Worm (Caenorhabditis elegans) whole organism, young adult: ENCODE results near the gene col-167.
A peak's percentile ranks its signal among the peaks of the same experiment; 100 is the strongest.

Experiments
- B0019.2 ChIP-seq: fragments of 200-800 bp; sonication (Bioruptor generic); conservative IDR thresholded peaks from 2 replicates; pipeline ENCODE4 v1.3.6; 2022; ENCODE audit warnings: missing genetic modification reagents, missing genetic modification characterization, missing compliant biosample characterization
- B0035.1 ChIP-seq: sonication (generic microtip); optimal IDR thresholded peaks from 2 replicates; lab custom pipeline; 2016; ENCODE audit warnings: missing genetic modification characterization, mild to moderate bottlenecking, missing compliant biosample characterization, missing genotype, missing genetic modification reagents
- B0261.1 ChIP-seq: sonication (generic microtip); optimal IDR thresholded peaks from 2 replicates; lab custom pipeline; 2016; ENCODE audit warnings: mild to moderate bottlenecking, missing genetic modification characterization, moderate library complexity, missing compliant biosample characterization
- C06A6.2 ChIP-seq: fragments of 200-800 bp; sonication (Bioruptor generic); conservative IDR thresholded peaks from 2 replicates; pipeline ENCODE4 v1.3.6; 2022; ENCODE audit warnings: missing genetic modification characterization, missing compliant biosample characterization
- C17E4.6 ChIP-seq: fragments of 200-800 bp; sonication (Bioruptor generic); IDR thresholded peaks from 2 replicates; pipeline ENCODE4 v1.3.6; 2022; ENCODE audit warnings: missing genetic modification reagents, missing genetic modification characterization, missing compliant biosample characterization
- D2030.7 ChIP-seq: fragments of 200-800 bp; sonication (Bioruptor generic); IDR thresholded peaks from 2 replicates; pipeline ENCODE4 v1.3.6; 2022; ENCODE audit warnings: missing genetic modification reagents, missing genetic modification characterization, missing compliant biosample characterization
- F10E7.11 ChIP-seq: sonication (generic microtip); optimal IDR thresholded peaks from 2 replicates; lab custom pipeline; 2017; ENCODE audit warnings: mild to moderate bottlenecking, missing genetic modification characterization, moderate library complexity, missing compliant biosample characterization
- F23B12.7 ChIP-seq: sonication (generic microtip); optimal IDR thresholded peaks from 2 replicates; lab custom pipeline; 2017; ENCODE audit warnings: missing genetic modification characterization, mild to moderate bottlenecking, missing compliant biosample characterization, antibody characterized with exemption, moderate library complexity; ENCODE audit not compliant: insufficient read depth
- F55B11.4 ChIP-seq: sonication (generic microtip); optimal IDR thresholded peaks from 2 replicates; lab custom pipeline; 2016; ENCODE audit warnings: missing compliant biosample characterization, missing genetic modification characterization, borderline replicate concordance; ENCODE audit not compliant: insufficient read depth
- F57A8.1 ChIP-seq: fragments of 200-800 bp; sonication (Bioruptor generic); optimal IDR thresholded peaks from 2 replicates; lab custom pipeline; 2018; ENCODE audit warnings: mild to moderate bottlenecking, missing genetic modification characterization, moderate library complexity, missing compliant biosample characterization
- F57C9.4 ChIP-seq: sonication (generic microtip); optimal IDR thresholded peaks from 2 replicates; lab custom pipeline; 2017; ENCODE audit warnings: mild to moderate bottlenecking, missing genetic modification characterization, missing compliant biosample characterization
- T07F8.4 ChIP-seq: sonication (generic microtip); optimal IDR thresholded peaks from 2 replicates; lab custom pipeline; 2016; ENCODE audit warnings: mild to moderate bottlenecking, missing genetic modification characterization, moderate library complexity, missing compliant biosample characterization
- Y79H2A.3 ChIP-seq: fragments of 200-800 bp; sonication (Bioruptor generic); conservative IDR thresholded peaks from 2 replicates; pipeline ENCODE4 v1.3.6; 2022; ENCODE audit warnings: missing genetic modification reagents, missing genetic modification characterization, missing compliant biosample characterization
- ZK185.1 ChIP-seq: sonication (generic microtip); optimal IDR thresholded peaks from 2 replicates; lab custom pipeline; 2016; ENCODE audit warnings: mild to moderate bottlenecking, missing genetic modification characterization, missing compliant biosample characterization; ENCODE audit not compliant: poor library complexity, severe bottlenecking
- atf-7 ChIP-seq: sonication (generic microtip); optimal IDR thresholded peaks from 2 replicates; lab custom pipeline; 2017; ENCODE audit warnings: mild to moderate bottlenecking, missing genetic modification characterization, missing compliant biosample characterization
- attf-6 ChIP-seq: fragments of 200-800 bp; sonication (Bioruptor generic); IDR thresholded peaks from 2 replicates; pipeline ENCODE4 v1.3.6; 2022; ENCODE audit warnings: missing genetic modification reagents, missing genetic modification characterization, missing compliant biosample characterization
- bed-1 ChIP-seq: fragments of 200-800 bp; sonication (Bioruptor generic); IDR thresholded peaks from 2 replicates; pipeline ENCODE4 v1.3.6; 2022; ENCODE audit warnings: missing genetic modification reagents, missing genetic modification characterization, missing compliant biosample characterization
- ceh-40 ChIP-seq: fragments of 200-800 bp; sonication (Bioruptor generic); IDR thresholded peaks from 2 replicates; pipeline ENCODE4 v1.3.6; 2022; ENCODE audit warnings: missing genetic modification characterization, missing compliant biosample characterization
- ceh-58 ChIP-seq: fragments of 200-800 bp; sonication (Bioruptor generic); IDR thresholded peaks from 2 replicates; pipeline ENCODE4 v1.3.6; 2022; ENCODE audit warnings: missing genetic modification characterization, missing compliant biosample characterization
- ceh-79 ChIP-seq: sonication (generic microtip); optimal IDR thresholded peaks from 2 replicates; lab custom pipeline; 2017; ENCODE audit warnings: mild to moderate bottlenecking, missing genetic modification characterization, missing compliant biosample characterization
- ceh-91 ChIP-seq: fragments of 200-800 bp; sonication (Bioruptor generic); IDR thresholded peaks from 2 replicates; pipeline ENCODE4 v1.3.6; 2022; ENCODE audit warnings: missing genetic modification reagents, missing genetic modification characterization, missing compliant biosample characterization
- dpl-1 ChIP-seq: fragments of 150-350 bp; optimal IDR thresholded peaks from 2 replicates; lab custom pipeline; 2014; ENCODE audit warnings: missing biosample characterization, missing genetic modification reagents, missing genetic modification characterization
- egl-18 ChIP-seq: fragments of 200-800 bp; sonication (Bioruptor generic); IDR thresholded peaks from 2 replicates; pipeline ENCODE4 v1.3.6; 2022; ENCODE audit warnings: missing genetic modification reagents, missing genetic modification characterization, missing compliant biosample characterization
- egrh-3 ChIP-seq: fragments of 200-800 bp; sonication (Bioruptor generic); IDR thresholded peaks from 2 replicates; pipeline ENCODE4 v1.3.6; 2022; ENCODE audit warnings: missing genetic modification reagents, missing genetic modification characterization, missing compliant biosample characterization
- fkh-3 ChIP-seq: sonication (generic microtip); optimal IDR thresholded peaks from 2 replicates; lab custom pipeline; 2016; ENCODE audit warnings: mild to moderate bottlenecking, missing genetic modification characterization, missing compliant biosample characterization
- gei-17 ChIP-seq: fragments of 200-800 bp; sonication (Bioruptor generic); optimal IDR thresholded peaks from 2 replicates; lab custom pipeline; 2018; ENCODE audit warnings: mild to moderate bottlenecking, missing genetic modification characterization, missing compliant biosample characterization
- hmg-1.2 ChIP-seq: fragments of 200-800 bp; sonication (Bioruptor generic); IDR thresholded peaks from 2 replicates; pipeline ENCODE4 v1.3.6; 2022; ENCODE audit warnings: missing genetic modification reagents, missing genetic modification characterization, missing compliant biosample characterization
- hrde-1 ChIP-seq: sonication (generic microtip); optimal IDR thresholded peaks from 2 replicates; lab custom pipeline; 2016; ENCODE audit warnings: missing genetic modification characterization, mild to moderate bottlenecking, missing compliant biosample characterization, moderate library complexity, missing genotype, missing genetic modification reagents, borderline replicate concordance
- hsf-1 ChIP-seq: fragments of 200-800 bp; sonication (Bioruptor generic); IDR thresholded peaks from 2 replicates; pipeline ENCODE4 v1.3.6; 2022; ENCODE audit warnings: missing genetic modification reagents, missing genetic modification characterization, missing compliant biosample characterization
- lag-1 ChIP-seq: fragments of 200-800 bp; sonication (Bioruptor generic); IDR thresholded peaks from 2 replicates; pipeline ENCODE4 v1.3.6; 2022; ENCODE audit warnings: missing genetic modification reagents, missing genetic modification characterization, missing compliant biosample characterization
- lin-26 ChIP-seq: fragments of 200-800 bp; sonication (Bioruptor generic); IDR thresholded peaks from 2 replicates; pipeline ENCODE4 v1.3.6; 2022; ENCODE audit warnings: missing genetic modification reagents, missing genetic modification characterization, missing compliant biosample characterization
- lin-54 ChIP-seq: fragments of 200-800 bp; sonication (Bioruptor generic); optimal IDR thresholded peaks from 2 replicates; lab custom pipeline; 2018; ENCODE audit warnings: mild to moderate bottlenecking, missing genetic modification characterization, missing compliant biosample characterization
- lsy-27 ChIP-seq: sonication (generic microtip); optimal IDR thresholded peaks from 2 replicates; lab custom pipeline; 2017; ENCODE audit warnings: missing genetic modification characterization, mild to moderate bottlenecking, missing compliant biosample characterization, antibody characterized with exemption, missing genotype, borderline replicate concordance; ENCODE audit not compliant: insufficient read depth
- madf-10 ChIP-seq: sonication (generic microtip); optimal IDR thresholded peaks from 2 replicates; lab custom pipeline; 2016; ENCODE audit warnings: mild to moderate bottlenecking, missing genetic modification characterization, missing compliant biosample characterization
- mcd-1 ChIP-seq: fragments of 200-800 bp; sonication (Bioruptor generic); IDR thresholded peaks from 2 replicates; pipeline ENCODE4 v1.3.6; 2022; ENCODE audit warnings: missing genetic modification reagents, missing genetic modification characterization, missing compliant biosample characterization
- nfya-2 ChIP-seq: fragments of 200-800 bp; sonication (Bioruptor generic); IDR thresholded peaks from 2 replicates; pipeline ENCODE4 v1.3.6; 2022; ENCODE audit warnings: missing genetic modification reagents, missing genetic modification characterization, missing compliant biosample characterization
- nfyb-1 ChIP-seq: fragments of 200-800 bp; sonication (Bioruptor generic); IDR thresholded peaks from 2 replicates; pipeline ENCODE4 v1.3.6; 2022; ENCODE audit warnings: missing genetic modification reagents, missing genetic modification characterization, missing compliant biosample characterization
- nhr-120 ChIP-seq: fragments of 200-800 bp; sonication (Bioruptor generic); IDR thresholded peaks from 2 replicates; pipeline ENCODE4 v1.3.6; 2022; ENCODE audit warnings: missing genetic modification characterization, missing compliant biosample characterization
- nhr-80 ChIP-seq: sonication (generic microtip); optimal IDR thresholded peaks from 2 replicates; lab custom pipeline; 2016; ENCODE audit warnings: missing genetic modification characterization, missing compliant biosample characterization
- rcor-1 ChIP-seq: fragments of 200-800 bp; sonication (Bioruptor generic); IDR thresholded peaks from 2 replicates; pipeline ENCODE4 v1.3.6; 2022; ENCODE audit warnings: missing genetic modification reagents, missing genetic modification characterization, missing compliant biosample characterization
- snpc-3.4 ChIP-seq: sonication (generic microtip); optimal IDR thresholded peaks from 2 replicates; lab custom pipeline; 2017; ENCODE audit warnings: missing genetic modification characterization, mild to moderate bottlenecking, missing compliant biosample characterization, antibody characterized with exemption, moderate library complexity, missing genotype, missing genetic modification reagents
- sptf-2 ChIP-seq: fragments of 200-800 bp; sonication (Bioruptor generic); optimal IDR thresholded peaks from 2 replicates; lab custom pipeline; 2018; ENCODE audit warnings: mild to moderate bottlenecking, missing genetic modification characterization, missing compliant biosample characterization
- ztf-18 ChIP-seq: sonication (generic microtip); optimal IDR thresholded peaks from 2 replicates; lab custom pipeline; 2016; ENCODE audit warnings: missing genotype, mild to moderate bottlenecking, missing genetic modification characterization, missing compliant biosample characterization
- ztf-22 ChIP-seq: fragments of 200-800 bp; sonication (Bioruptor generic); optimal IDR thresholded peaks from 2 replicates; lab custom pipeline; 2018; ENCODE audit warnings: mild to moderate bottlenecking, missing genetic modification characterization, moderate library complexity, missing compliant biosample characterization
- ztf-28 ChIP-seq: fragments of 200-800 bp; sonication (Bioruptor generic); IDR thresholded peaks from 2 replicates; pipeline ENCODE4 v1.3.6; 2022; ENCODE audit warnings: missing genetic modification reagents, missing genetic modification characterization, missing compliant biosample characterization
- ztf-3 ChIP-seq: fragments of 200-800 bp; sonication (Bioruptor generic); optimal IDR thresholded peaks from 2 replicates; lab custom pipeline; 2018; ENCODE audit warnings: mild to moderate bottlenecking, missing genetic modification characterization, missing compliant biosample characterization
- ztf-6 ChIP-seq: fragments of 200-800 bp; sonication (Bioruptor generic); IDR thresholded peaks from 2 replicates; pipeline ENCODE4 v1.3.6; 2022; ENCODE audit warnings: missing genetic modification reagents, missing genetic modification characterization, missing compliant biosample characterization

col-167 gene

DNA sequence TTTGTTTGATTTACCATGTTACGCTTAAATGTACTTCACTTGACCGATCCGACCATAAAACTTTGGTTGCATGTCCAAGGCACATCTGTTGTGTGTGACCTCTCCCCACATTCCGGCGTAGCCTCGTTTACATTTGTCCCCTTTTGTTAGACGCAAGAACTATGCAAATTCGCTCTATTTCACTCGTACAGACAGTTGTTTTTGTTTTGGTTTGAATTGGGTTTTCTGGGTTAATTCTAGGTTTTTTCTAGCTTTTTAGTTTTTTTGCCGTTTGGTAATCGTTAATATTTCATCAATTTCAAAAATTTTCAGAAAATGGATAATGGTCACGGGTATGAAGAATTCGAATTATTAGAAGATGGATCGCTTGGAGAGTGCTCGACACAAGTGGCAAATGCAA is 30.5 kb upstream of the col-167 start, which contains the start of gene mom-1:
Gene mom-1, plus strand, starts transcription at position 301 of the 400 bp plus-strand sequence.
- TF ChIP-seq hsf-1 (GFP tag; lab: Robert Waterston, UW) (no peak), ceh-40 (GFP tag; lab: Robert Waterston, UW) (no peak), lag-1 (GFP tag; lab: Robert Waterston, UW) (no peak), Y79H2A.3 (GFP tag; lab: Robert Waterston, UW) (no peak), dpl-1 (GFP tag; lab: Kevin White, UChicago) (no peak), C17E4.6 (no peak), nfya-2 (GFP tag; lab: Robert Waterston, UW) (no peak), D2030.7 (GFP tag; lab: Robert Waterston, UW) (no peak), ceh-58 (GFP tag; lab: Robert Waterston, UW) (no peak), nhr-120 (GFP tag; lab: Robert Waterston, UW) (no peak), ztf-28 (GFP tag; lab: Robert Waterston, UW) (no peak), rcor-1 (GFP tag; lab: Robert Waterston, UW) (no peak), ZK185.1 (tag; lab: Kevin White, UChicago) (no peak), madf-10 (tag; lab: Kevin White, UChicago) (no peak), mcd-1 (GFP tag; lab: Robert Waterston, UW) (no peak), ztf-6 (no peak), C06A6.2 (GFP tag; lab: Robert Waterston, UW) (no peak)

DNA sequence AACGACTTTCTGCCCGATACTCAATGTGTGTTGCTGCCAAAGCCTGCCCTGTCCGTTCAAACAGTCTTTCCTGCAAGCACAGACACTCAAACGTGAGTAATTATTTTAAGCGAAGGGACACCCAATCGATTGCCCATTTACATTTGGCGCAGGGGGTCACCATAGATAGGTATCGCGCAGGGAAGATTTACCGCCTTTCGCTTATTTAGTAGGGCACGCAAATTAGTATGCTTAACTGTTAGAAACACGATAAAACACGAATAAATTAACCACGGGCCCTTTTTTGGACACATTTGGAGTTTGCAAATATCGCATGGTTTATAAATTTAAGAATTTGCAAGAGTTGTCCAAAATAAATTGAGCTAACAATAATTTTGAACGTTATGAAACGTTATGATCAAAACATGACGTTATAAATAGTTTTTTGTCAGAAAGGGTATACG is 26.9 kb upstream of the col-167 start:
- TF ChIP-seq snpc-3.4 (no peak), atf-7 (tag; lab: Kevin White, UChicago) (peak; percentile 99), ztf-3 (peak; percentile 97), sptf-2 (GFP tag; lab: Kevin White, UChicago) (no peak), F57C9.4 (tag; lab: Kevin White, UChicago) (peak; percentile 69), bed-1 (GFP tag; lab: Robert Waterston, UW) (peak; percentile 88; the same call in 1 of the 2 replicates), lag-1 (GFP tag; lab: Robert Waterston, UW) (peak; percentile 92; the same call in 1 of the 2 replicates), ztf-22 (GFP tag; lab: Kevin White, UChicago) (peak; percentile 96), F55B11.4 (tag; lab: Kevin White, UChicago) (no peak), F57A8.1 (GFP tag; lab: Kevin White, UChicago) (peak; percentile 86), F23B12.7 (tag; lab: Kevin White, UChicago) (peak; percentile 98), fkh-3 (tag; lab: Kevin White, UChicago) (no peak), Y79H2A.3 (GFP tag; lab: Robert Waterston, UW) (no peak), lin-54 (GFP tag; lab: Kevin White, UChicago) (peak; percentile 93), lsy-27 (tag; lab: Kevin White, UChicago) (no peak), ceh-79 (tag; lab: Kevin White, UChicago) (peak; percentile 88), ztf-18 (tag; lab: Kevin White, UChicago) (peak; percentile 78), egl-18 (peak; percentile 96), gei-17 (GFP tag; lab: Kevin White, UChicago) (peak; percentile 99), B0019.2 (GFP tag; lab: Robert Waterston, UW) (no peak), hrde-1 (tag; lab: Kevin White, UChicago) (peak; percentile 52), attf-6 (GFP tag; lab: Robert Waterston, UW) (0 out of 2 replicates have a peak, but pooled peaks have one; percentile 54), B0261.1 (peak; percentile 64), F10E7.11 (tag; lab: Kevin White, UChicago) (peak; percentile 98), T07F8.4 (tag; lab: Kevin White, UChicago) (peak; percentile 96), nfyb-1 (GFP tag; lab: Robert Waterston, UW) (peak; percentile 98), lin-26 (GFP tag; lab: Robert Waterston, UW) (peak; percentile 91), egrh-3 (GFP tag; lab: Robert Waterston, UW) (peak; percentile 61), hmg-1.2 (GFP tag; lab: Robert Waterston, UW) (peak; percentile 88), nhr-80 (tag; lab: Kevin White, UChicago) (peak; percentile 99), ceh-91 (no peak), B0035.1 (tag; lab: Kevin White, UChicago) (peak; percentile 97)
